Worm (Caenorhabditis elegans) whole organism, L1 larva: ENCODE data around the gene F09E5.8.

Experiments used
- Y116A8C.19 ChIP-seq: sonication (generic microtip); optimal IDR thresholded peaks from 2 replicates; lab custom pipeline; 2016; ENCODE audit warnings: missing compliant biosample characterization, missing genetic modification characterization, borderline replicate concordance
- alr-1 ChIP-seq: fragments of 200-800 bp; sonication (Bioruptor generic); optimal IDR thresholded peaks from 2 replicates; lab custom pipeline; 2018; ENCODE audit warnings: borderline replicate concordance, mild to moderate bottlenecking, missing genetic modification characterization, missing compliant biosample characterization
- ama-1 ChIP-seq: fragments of 150-350 bp; optimal IDR thresholded peaks from 2 replicates; lab custom pipeline; 2014
- blmp-1 ChIP-seq: fragments of 150-350 bp; optimal IDR thresholded peaks from 2 replicates; lab custom pipeline; 2014; ENCODE audit warnings: missing biosample characterization, missing genetic modification characterization
- ceh-8 ChIP-seq: fragments of 200-800 bp; sonication (Bioruptor generic); optimal IDR thresholded peaks from 2 replicates; lab custom pipeline; 2018; ENCODE audit warnings: mild to moderate bottlenecking, missing genetic modification characterization, moderate library complexity, missing compliant biosample characterization
- ceh-82 ChIP-seq, 3 experiments: fragments of 150-350 bp in 1 of 3; sonication (generic microtip) in 2 of 3; optimal IDR thresholded peaks; 2 replicates each; lab custom pipeline; 2014 to 2017; ENCODE audit warnings: missing biosample characterization in 3 of 3, missing genetic modification characterization in 3 of 3
- ceh-88 ChIP-seq: fragments of 200-800 bp; sonication (Bioruptor generic); IDR thresholded peaks from 2 replicates; pipeline ENCODE4 v1.3.6; 2022; ENCODE audit warnings: missing genetic modification characterization, missing compliant biosample characterization
- ceh-90 ChIP-seq: sonication (generic microtip); optimal IDR thresholded peaks from 2 replicates; lab custom pipeline; 2016; ENCODE audit warnings: missing genetic modification characterization, missing compliant biosample characterization
- ces-1 ChIP-seq: fragments of 150-350 bp; optimal IDR thresholded peaks from 2 replicates; lab custom pipeline; 2014; ENCODE audit warnings: missing biosample characterization, missing genetic modification reagents, missing genetic modification characterization
- efl-1 ChIP-seq, 4 experiments: fragments of 150-350 bp; optimal IDR thresholded peaks in 3 of 4; peaks in 1 of 4; 1 replicate in 1 of 4; 2 replicates in 3 of 4; lab custom pipeline; 2014; ENCODE audit warnings: missing biosample characterization in 2 of 4, missing genetic modification characterization in 2 of 4, missing genetic modification reagents in 2 of 4
- egl-27 ChIP-seq, 2 experiments: fragments of 150-350 bp in 1 of 2; sonication (generic microtip); optimal IDR thresholded peaks; 3 replicates each; lab custom pipeline; 2017 to 2018; ENCODE audit warnings: missing biosample characterization in 2 of 2, missing genetic modification characterization in 2 of 2, missing genetic modification reagents in 2 of 2
- elt-2 ChIP-seq: sonication (generic microtip); optimal IDR thresholded peaks from 2 replicates; lab custom pipeline; 2016; ENCODE audit warnings: missing genetic modification characterization, mild to moderate bottlenecking, inconsistent platforms, missing compliant biosample characterization, missing genetic modification reagents
- elt-3 ChIP-seq, 6 experiments: fragments of 150-350 bp in 1 of 6; sonication (generic microtip); optimal IDR thresholded peaks; 2 replicates each; lab custom pipeline; 2017 to 2018; ENCODE audit warnings: missing biosample characterization in 6 of 6, missing genetic modification characterization in 6 of 6, inconsistent platforms in 1 of 6
- fkh-4 ChIP-seq: sonication (generic microtip); optimal IDR thresholded peaks from 2 replicates; lab custom pipeline; 2016; ENCODE audit warnings: missing compliant biosample characterization, missing genetic modification characterization, borderline replicate concordance
- fos-1 ChIP-seq: fragments of 150-350 bp; optimal IDR thresholded peaks from 2 replicates; lab custom pipeline; 2014; ENCODE audit warnings: missing biosample characterization, missing genetic modification characterization
- grh-1 ChIP-seq: fragments of 200-800 bp; sonication (Bioruptor generic); IDR thresholded peaks from 2 replicates; pipeline ENCODE4 v1.3.6; 2022; ENCODE audit warnings: missing genetic modification reagents, missing genetic modification characterization, missing compliant biosample characterization
- hpl-2 ChIP-seq: fragments of 150-350 bp; optimal IDR thresholded peaks from 2 replicates; lab custom pipeline; 2014; ENCODE audit warnings: missing biosample characterization, missing genetic modification reagents, missing genetic modification characterization
- irx-1 ChIP-seq: sonication (generic microtip); optimal IDR thresholded peaks from 2 replicates; lab custom pipeline; 2016; ENCODE audit warnings: missing genetic modification characterization, missing compliant biosample characterization
- isw-1 ChIP-seq: fragments of 200-800 bp; sonication (Bioruptor generic); IDR thresholded peaks from 2 replicates; pipeline ENCODE4 v1.3.6; 2022; ENCODE audit warnings: missing genetic modification characterization, missing compliant biosample characterization
- lin-14 ChIP-seq: fragments of 200-800 bp; sonication (Bioruptor generic); optimal IDR thresholded peaks from 2 replicates; lab custom pipeline; 2018; ENCODE audit warnings: mild to moderate bottlenecking, missing genetic modification characterization, moderate library complexity, missing compliant biosample characterization
- lir-3 ChIP-seq: sonication (generic microtip); optimal IDR thresholded peaks from 2 replicates; lab custom pipeline; 2016; ENCODE audit warnings: mild to moderate bottlenecking, missing genetic modification characterization, moderate library complexity, missing compliant biosample characterization; ENCODE audit not compliant: poor library complexity
- mab-9 ChIP-seq: fragments of 200-800 bp; sonication (Bioruptor generic); IDR thresholded peaks from 2 replicates; pipeline ENCODE4 v1.3.6; 2022; ENCODE audit warnings: missing genetic modification reagents, missing genetic modification characterization, missing compliant biosample characterization
- nhr-19 ChIP-seq: fragments of 200-800 bp; sonication (Bioruptor generic); conservative IDR thresholded peaks from 2 replicates; pipeline ENCODE4 v1.3.6; 2022; ENCODE audit warnings: missing genetic modification characterization, missing compliant biosample characterization
- nhr-47 ChIP-seq: sonication (generic microtip); optimal IDR thresholded peaks from 2 replicates; lab custom pipeline; 2016; ENCODE audit warnings: mild to moderate bottlenecking, missing genetic modification characterization, moderate library complexity, missing compliant biosample characterization
- nhr-71 ChIP-seq: sonication (generic microtip); optimal IDR thresholded peaks from 2 replicates; lab custom pipeline; 2016; ENCODE audit warnings: mild to moderate bottlenecking, missing genetic modification characterization, moderate library complexity, missing compliant biosample characterization
- nhr-77 ChIP-seq: fragments of 150-350 bp; optimal IDR thresholded peaks from 2 replicates; lab custom pipeline; 2014; ENCODE audit warnings: missing biosample characterization, missing genetic modification characterization
- nhr-85 ChIP-seq: sonication (generic microtip); peaks from one replicate; lab custom pipeline; 2016; ENCODE audit warnings: missing genetic modification characterization, inconsistent platforms, missing compliant biosample characterization
- pax-3 ChIP-seq: fragments of 200-800 bp; sonication (Bioruptor generic); optimal IDR thresholded peaks from 2 replicates; lab custom pipeline; 2018; ENCODE audit warnings: mild to moderate bottlenecking, missing genetic modification characterization, moderate library complexity, missing compliant biosample characterization
- snpc-4 ChIP-seq: fragments of 150-350 bp; optimal IDR thresholded peaks from 2 replicates; lab custom pipeline; 2014; ENCODE audit warnings: missing biosample characterization, missing genetic modification characterization
- snu-23 ChIP-seq: sonication (generic microtip); optimal IDR thresholded peaks from 2 replicates; lab custom pipeline; 2016; ENCODE audit warnings: missing genetic modification characterization, missing compliant biosample characterization
- sptf-1 ChIP-seq: fragments of 150-350 bp; optimal IDR thresholded peaks from 2 replicates; lab custom pipeline; 2014; ENCODE audit warnings: missing biosample characterization, missing genetic modification characterization
- tbx-2 ChIP-seq: sonication (generic microtip); optimal IDR thresholded peaks from 2 replicates; lab custom pipeline; 2016; ENCODE audit warnings: missing genetic modification characterization, missing compliant biosample characterization
- unc-130 ChIP-seq: fragments of 150-350 bp; optimal IDR thresholded peaks from 2 replicates; lab custom pipeline; 2017; ENCODE audit warnings: missing biosample characterization, missing genetic modification characterization, inconsistent platforms
- unc-62 ChIP-seq: fragments of 150-350 bp; optimal IDR thresholded peaks from 2 replicates; lab custom pipeline; 2014; ENCODE audit warnings: missing biosample characterization, missing genetic modification reagents, missing genetic modification characterization
- unc-86 ChIP-seq: sonication (generic microtip); optimal IDR thresholded peaks from 2 replicates; lab custom pipeline; 2016; ENCODE audit warnings: missing genetic modification characterization, missing compliant biosample characterization
- ztf-4 ChIP-seq: fragments of 150-350 bp; optimal IDR thresholded peaks from 2 replicates; lab custom pipeline; 2014; ENCODE audit warnings: missing biosample characterization, missing genetic modification characterization

The F09E5.8 gene

DNA sequence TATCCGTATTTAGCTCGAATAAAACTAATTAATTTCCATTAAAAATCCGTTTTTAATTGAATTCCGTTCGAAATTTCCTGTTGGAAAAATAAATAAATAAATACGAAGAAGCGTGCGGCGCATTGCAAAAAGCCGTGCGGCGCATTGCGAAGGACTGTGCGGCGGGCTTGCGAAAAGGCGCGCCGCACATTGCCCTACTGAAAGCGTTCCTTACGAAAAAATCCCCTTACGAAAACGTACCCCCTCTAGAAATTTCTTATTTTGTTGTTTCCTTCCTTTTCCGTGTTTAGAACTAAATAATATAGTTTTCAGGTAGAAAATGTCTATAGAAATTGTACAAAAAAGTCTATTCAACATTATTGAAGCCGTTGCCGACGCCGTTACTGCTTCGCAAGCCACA is at the start of gene F09E5.8:
Gene F09E5.8 (plus strand): TSS at position 313 of the 400 bp plus-strand sequence.
- TF ChIP-seq grh-1 (GFP tag; lab: Robert Waterston, UW) = peak; percentile 32; the same call in 1 of the 2 replicates
- TF ChIP-seq isw-1 = peak; percentile 41
- peak; percentile 59 for TF ChIP-seq nhr-19
- TF ChIP-seq ceh-88 (GFP tag; lab: Robert Waterston, UW) = peak; percentile 42; the same call in 1 of the 2 replicates

- TF ChIP-seq ceh-82 (tag; optimal IDR thresholded peaks at IDR 0.05; lab: Kevin White, UChicago) (peak in 1 of 3 experiments; percentile 8), lin-14 (GFP tag; lab: Kevin White, UChicago) (peak; percentile 71), snpc-4 (tag; lab: Kevin White, UChicago) (no peak)
These were observed 48.7 kb upstream of the F09E5.8 start for ce11 chrII:5301810-5302209.

- TF ChIP-seq efl-1 (optimal IDR thresholded peaks at IDR 0.05; lab: Kevin White, UChicago) (no peak), efl-1 (GFP tag; optimal IDR thresholded peaks at IDR 0.05 in 1 of 2; lab: Kevin White, UChicago) (peak in 1 of 2 experiments; percentile 55), unc-86 (tag; lab: Kevin White, UChicago) (peak; percentile 70), fos-1 (no peak), lin-14 (GFP tag; lab: Kevin White, UChicago) (peak; percentile 47)
- TF ChIP-seq, all 84 proteins: peak for 3
These were observed 45.3 kb upstream of the F09E5.8 start for ce11 chrII:5305121-5305520.

DNA sequence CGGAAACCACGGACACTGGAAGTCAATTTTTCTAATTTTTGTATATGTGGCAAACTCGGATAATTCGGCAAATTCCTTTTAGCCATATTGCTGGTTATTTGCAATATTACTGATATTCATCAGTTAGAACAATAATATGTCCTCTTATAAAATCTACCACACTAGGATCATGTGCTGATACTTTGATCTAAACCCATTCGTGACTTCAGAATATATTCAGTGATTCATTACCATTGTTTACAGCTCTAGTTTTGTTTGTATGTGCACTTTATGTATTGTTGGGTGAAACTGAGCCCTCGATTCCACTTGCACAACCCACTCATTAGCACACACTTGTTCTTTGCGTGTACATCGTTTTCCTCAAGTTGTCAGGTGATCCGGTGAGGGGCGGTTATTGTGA is 44.3 kb upstream of the F09E5.8 start:
- TF ChIP-seq pax-3 (peak; percentile 13), nhr-77 (no peak)

DNA sequence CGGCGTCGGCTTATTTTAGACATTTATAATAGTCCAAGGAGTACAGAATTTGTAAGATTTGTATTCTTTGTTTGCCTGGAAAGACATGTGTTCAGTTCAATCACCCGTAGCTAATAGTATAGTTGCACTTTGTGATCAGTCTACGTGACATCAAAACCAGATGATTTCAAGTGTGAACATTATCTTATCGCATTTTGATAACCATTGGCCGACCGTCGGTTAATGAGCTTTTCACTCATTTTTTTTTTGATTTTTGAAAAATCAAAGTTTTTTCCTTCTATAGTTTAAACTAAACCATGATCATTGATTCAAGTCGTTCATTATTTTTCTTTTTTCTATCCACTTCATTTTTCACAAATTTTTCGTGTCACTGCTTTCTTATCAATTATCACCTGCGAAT is 43.3 kb upstream of the F09E5.8 start:
- TF ChIP-seq elt-2 (peak; percentile 82), hpl-2 (GFP tag; lab: Kevin White, UChicago) (no peak)
- TF ChIP-seq, all 84 proteins: peak for 1

DNA sequence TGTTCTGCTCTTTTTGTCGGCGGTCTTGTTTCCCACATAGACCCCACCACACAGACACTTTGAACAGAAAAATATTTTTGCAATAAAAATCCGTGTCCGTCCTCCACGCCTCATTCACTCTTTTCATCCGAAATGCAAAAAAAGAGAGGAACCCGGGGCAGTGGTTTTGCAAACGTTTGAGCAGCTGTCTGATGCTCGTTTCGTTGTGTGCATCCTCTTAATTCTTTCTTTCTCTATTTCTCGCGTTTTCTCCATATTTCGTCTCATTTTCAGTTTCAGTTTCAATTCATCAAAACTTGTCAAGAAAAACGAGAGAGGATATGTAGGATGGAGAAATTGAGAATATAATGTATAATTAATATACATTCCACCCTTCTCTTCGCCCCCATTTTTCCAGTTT is 41.5 kb upstream of the F09E5.8 start:
- no peak for TF ChIP-seq unc-86 (tag; lab: Kevin White, UChicago)
- TF ChIP-seq tbx-2 = no peak
- TF ChIP-seq fkh-4 (tag; lab: Kevin White, UChicago) = no peak
- TF ChIP-seq blmp-1 (tag; lab: Kevin White, UChicago) = no peak
- TF ChIP-seq ztf-4 (tag; lab: Kevin White, UChicago) = no peak
- no peak for TF ChIP-seq unc-62 (GFP tag; lab: Kevin White, UChicago)
- no peak for TF ChIP-seq sptf-1 (tag; lab: Kevin White, UChicago)
- no peak for TF ChIP-seq nhr-19
- TF ChIP-seq nhr-47 (tag; lab: Kevin White, UChicago) = no peak
- TF ChIP-seq mab-9 (GFP tag; lab: Robert Waterston, UW) = no peak
- TF ChIP-seq unc-130 (tag; lab: Kevin White, UChicago) = no peak
- TF ChIP-seq efl-1 (optimal IDR thresholded peaks at IDR 0.05; lab: Kevin White, UChicago) = no peak
- TF ChIP-seq efl-1 (GFP tag; optimal IDR thresholded peaks at IDR 0.05 in 1 of 2; lab: Kevin White, UChicago) = peak in 1 of 2 experiments; percentile 8
- peak; percentile 17 for TF ChIP-seq nhr-71 (tag; lab: Kevin White, UChicago)
- no peak for TF ChIP-seq snu-23 (GFP tag; lab: Kevin White, UChicago)
- no peak for TF ChIP-seq ceh-8 (GFP tag; lab: Kevin White, UChicago)
- TF ChIP-seq irx-1 (tag; lab: Kevin White, UChicago) = no peak
- TF ChIP-seq lin-14 (GFP tag; lab: Kevin White, UChicago) = peak; percentile 60
- TF ChIP-seq, all 84 proteins: peak for 3

- TF ChIP-seq alr-1 (tag; lab: Kevin White, UChicago) = no peak
- no peak for TF ChIP-seq ama-1 (lab: Kevin White, UChicago)
- TF ChIP-seq isw-1 = no peak
- TF ChIP-seq snpc-4 (tag; lab: Kevin White, UChicago) = no peak
- no peak for TF ChIP-seq grh-1 (GFP tag; lab: Robert Waterston, UW)
- no peak for TF ChIP-seq nhr-85
- no peak for TF ChIP-seq fos-1
- TF ChIP-seq ces-1 (GFP tag; lab: Kevin White, UChicago) = no peak
- TF ChIP-seq elt-3 (tag; optimal IDR thresholded peaks at IDR 0.05; lab: Kevin White, UChicago) = no peak
- no peak for TF ChIP-seq Y116A8C.19
- no peak for TF ChIP-seq tbx-2
- TF ChIP-seq lir-3 (tag; lab: Kevin White, UChicago) = no peak
- TF ChIP-seq ceh-90 (tag; lab: Kevin White, UChicago) = no peak
- no peak for TF ChIP-seq hpl-2 (GFP tag; lab: Kevin White, UChicago)
- TF ChIP-seq egl-27 (tag; optimal IDR thresholded peaks at IDR 0.05; lab: Kevin White, UChicago) = no peak
These were observed 40.7 kb upstream of the F09E5.8 start for ce11 chrII:5309720-5310119.
